Fruit fly (Drosophila melanogaster) ovary, adult (tissue): Measurements from ENCODE around the gene CG12355.

Experiments used
- CG17801 ChIP-seq: fragments of 200-800 bp; optimal IDR thresholded peaks from 2 replicates; lab custom pipeline; 2019; ENCODE audit warnings: missing biosample characterization, mild to moderate bottlenecking, missing genetic modification characterization, moderate library complexity; ENCODE audit not compliant: partially characterized antibody

The CG12355 gene

DNA sequence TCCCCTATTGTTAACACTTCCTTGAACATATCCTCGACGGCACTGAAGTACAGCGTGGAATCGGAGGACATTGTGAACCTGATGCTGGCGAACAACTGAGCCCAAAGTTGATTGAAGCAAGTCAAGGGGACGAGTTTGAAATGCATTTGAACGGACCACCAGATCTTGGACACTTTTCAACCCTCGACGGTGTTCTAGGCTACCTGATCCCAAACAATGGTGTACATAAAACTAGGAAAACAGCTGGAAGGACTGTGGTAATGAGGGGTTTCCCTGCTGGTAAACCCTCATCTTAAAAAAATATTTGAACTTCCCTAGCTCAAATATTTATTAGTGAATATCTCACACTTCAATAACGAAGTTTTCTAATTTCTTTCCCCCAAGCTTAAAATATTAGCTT is 21.6 kb upstream of the CG12355 start, which contains the start of gene CG13454:
CG13454 (minus strand) TSS at position 101 of the 400 bp plus-strand sequence.
- no peak for TF ChIP-seq CG17801 (GFP tag; lab: Kevin White, UChicago)

DNA sequence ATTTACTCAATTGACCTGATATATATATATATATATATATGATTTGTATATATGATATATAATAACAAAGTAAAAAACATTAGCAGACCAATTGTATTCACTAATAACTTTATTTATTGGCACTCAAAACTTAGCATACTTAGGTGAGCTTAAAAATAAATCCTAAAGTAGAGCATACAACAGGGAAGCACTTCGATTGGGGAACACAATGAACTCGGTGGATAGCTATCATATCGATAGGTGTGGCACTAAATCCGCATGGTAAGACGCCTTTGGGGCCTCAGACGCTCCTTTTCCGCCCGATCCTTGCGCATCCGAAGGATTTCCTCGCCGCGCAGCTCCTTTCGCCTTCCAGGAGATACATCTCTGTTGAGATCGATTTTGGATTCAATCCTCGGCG is 21.1 kb upstream of the CG12355 start:
- no peak for TF ChIP-seq CG17801 (GFP tag; lab: Kevin White, UChicago)

DNA sequence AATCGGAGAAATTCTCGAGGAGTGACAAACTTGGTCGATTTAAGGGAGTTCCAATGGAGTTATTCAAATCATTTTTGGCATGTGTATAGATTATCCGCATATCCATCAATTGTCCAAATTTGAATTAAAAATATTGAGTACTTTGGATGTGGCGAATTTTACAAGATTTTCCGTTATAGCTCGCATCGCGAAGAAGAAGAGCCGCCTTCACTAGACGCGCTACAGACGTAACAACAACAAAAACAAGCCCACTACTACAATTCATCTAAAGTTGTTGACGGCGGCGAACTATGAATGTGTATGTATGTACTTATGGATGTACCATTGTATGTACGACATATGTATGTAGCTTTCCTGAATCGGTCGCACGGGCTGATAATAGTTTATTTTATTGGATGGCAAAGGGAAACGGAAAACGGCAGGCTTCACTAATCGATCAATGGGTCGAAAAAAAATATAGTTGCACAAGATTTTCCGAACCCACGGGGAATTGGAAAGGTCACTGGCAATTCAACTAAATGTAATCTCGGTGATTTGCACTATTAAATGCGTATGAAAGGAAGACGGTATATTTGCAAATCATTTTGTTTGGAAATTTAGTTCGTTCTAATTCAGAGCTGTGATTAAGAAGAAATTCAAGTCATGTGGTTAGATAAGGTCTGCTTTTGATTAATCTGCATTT is 19.6 kb upstream of the CG12355 start:
- TF ChIP-seq CG17801 (GFP tag; lab: Kevin White, UChicago), result no peak

dm6 chr3L:15514405-15514804 is 19.1 kb upstream of the CG12355 start:
- no peak for TF ChIP-seq CG17801 (GFP tag; lab: Kevin White, UChicago)

DNA sequence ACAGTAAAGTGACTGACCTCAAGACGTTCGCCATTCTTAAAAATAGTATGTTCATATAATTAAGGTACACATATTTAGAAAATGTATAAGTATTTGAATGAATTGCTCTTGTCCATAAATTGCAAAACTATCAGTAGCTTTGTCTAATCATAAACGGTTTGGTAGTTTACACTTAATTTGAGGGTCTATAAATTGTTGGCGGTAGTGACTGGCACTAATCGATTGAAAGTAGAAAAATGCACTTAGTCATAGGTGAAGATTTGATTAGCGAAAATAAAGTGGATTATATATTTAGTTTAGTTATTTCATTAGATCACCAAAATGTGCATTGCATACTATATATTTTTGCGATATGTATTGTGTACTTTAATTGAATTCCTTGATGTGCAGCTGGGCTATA is 18.4 kb upstream of the CG12355 start:
- TF ChIP-seq CG17801 (GFP tag; lab: Kevin White, UChicago), result no peak

- no peak for TF ChIP-seq CG17801 (GFP tag; lab: Kevin White, UChicago)
Observed at dm6 chr3L:15513264-15513663, 17.9 kb upstream of the CG12355 start.

- TF ChIP-seq CG17801 (GFP tag; lab: Kevin White, UChicago), result peak; percentile 56
Observed at dm6 chr3L:15511688-15512250, 16.4 kb upstream of the CG12355 start.

DNA sequence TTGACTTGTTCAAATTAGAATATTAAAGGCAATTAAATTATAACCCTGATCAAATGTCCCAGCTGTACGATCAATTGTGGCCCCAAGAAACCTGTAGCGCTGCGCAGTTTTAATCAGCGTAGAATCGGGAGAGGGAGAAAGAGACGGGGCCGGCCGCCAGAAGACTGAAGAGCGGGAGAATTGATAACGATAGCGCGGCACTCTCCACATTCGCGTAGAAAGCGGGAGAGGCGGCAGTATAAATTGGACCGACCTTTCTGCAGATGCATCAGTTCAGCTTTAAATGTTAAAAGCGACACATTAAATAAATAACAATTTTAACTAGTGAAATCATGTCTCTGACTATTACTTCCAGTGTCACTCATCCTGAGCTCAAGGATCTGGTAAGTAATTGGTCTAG is 15.4 kb upstream of the CG12355 start, which contains the start of gene MsrA:
MsrA (plus strand) TSS at position 266 of the 400 bp plus-strand sequence.
- TF ChIP-seq CG17801 (GFP tag; lab: Kevin White, UChicago), result peak; percentile 36

- TF ChIP-seq CG17801 (GFP tag; lab: Kevin White, UChicago), result no peak
Observed at dm6 chr3L:15509398-15509797, 14.0 kb upstream of the CG12355 start, which contains the start of the genes gdl and gdl-ORF39. TSS of gene gdl (plus strand) at chr3L:15509445. TSS of gene gdl-ORF39 (plus strand) at chr3L:15509445.

DNA sequence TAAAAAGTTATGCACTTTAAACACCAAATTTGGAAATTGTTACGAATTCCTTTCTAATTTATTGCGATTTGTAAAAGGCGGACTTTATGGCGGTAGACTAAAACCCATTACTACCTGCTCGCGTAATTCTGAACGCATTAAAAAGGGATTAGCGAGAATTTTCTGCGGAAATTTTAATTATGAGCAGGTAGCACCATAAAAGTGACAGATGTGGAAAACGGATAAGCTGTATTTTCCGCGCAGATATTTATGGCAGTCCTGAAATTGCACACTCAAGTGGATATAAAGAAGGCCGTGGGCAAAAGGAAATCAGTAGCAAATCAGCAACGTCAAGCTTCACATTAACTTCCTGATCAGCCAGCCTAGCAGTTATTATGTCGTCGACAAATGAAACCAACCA is 13.4 kb upstream of the CG12355 start, which contains the start of gene Z600:
Z600 (plus strand) TSS at position 312 of the 400 bp plus-strand sequence.
- no peak for TF ChIP-seq CG17801 (GFP tag; lab: Kevin White, UChicago)

DNA sequence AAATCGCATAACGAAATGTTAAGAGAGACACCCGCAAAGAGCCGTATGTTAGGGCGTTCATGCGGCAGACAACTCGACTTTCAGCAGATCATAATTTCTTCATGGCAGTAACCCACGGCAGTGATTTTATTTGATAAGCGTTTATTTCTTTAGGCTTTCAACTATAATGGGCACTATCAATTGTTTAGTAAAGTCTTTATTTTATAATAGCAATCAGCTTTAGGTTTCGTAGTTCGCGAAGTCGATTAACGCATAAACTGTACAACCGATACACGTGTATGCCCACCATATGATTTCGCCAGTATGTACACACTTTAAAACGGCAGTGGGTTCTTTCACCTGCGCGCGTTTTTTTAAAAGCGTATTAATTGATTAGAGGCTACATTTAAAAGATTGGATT is 12.9 kb upstream of the CG12355 start, which contains the start of gene CG7841:
CG7841 (minus strand) TSS at position 20 of the 400 bp plus-strand sequence.
- TF ChIP-seq CG17801 (GFP tag; lab: Kevin White, UChicago), result peak; percentile 99

DNA sequence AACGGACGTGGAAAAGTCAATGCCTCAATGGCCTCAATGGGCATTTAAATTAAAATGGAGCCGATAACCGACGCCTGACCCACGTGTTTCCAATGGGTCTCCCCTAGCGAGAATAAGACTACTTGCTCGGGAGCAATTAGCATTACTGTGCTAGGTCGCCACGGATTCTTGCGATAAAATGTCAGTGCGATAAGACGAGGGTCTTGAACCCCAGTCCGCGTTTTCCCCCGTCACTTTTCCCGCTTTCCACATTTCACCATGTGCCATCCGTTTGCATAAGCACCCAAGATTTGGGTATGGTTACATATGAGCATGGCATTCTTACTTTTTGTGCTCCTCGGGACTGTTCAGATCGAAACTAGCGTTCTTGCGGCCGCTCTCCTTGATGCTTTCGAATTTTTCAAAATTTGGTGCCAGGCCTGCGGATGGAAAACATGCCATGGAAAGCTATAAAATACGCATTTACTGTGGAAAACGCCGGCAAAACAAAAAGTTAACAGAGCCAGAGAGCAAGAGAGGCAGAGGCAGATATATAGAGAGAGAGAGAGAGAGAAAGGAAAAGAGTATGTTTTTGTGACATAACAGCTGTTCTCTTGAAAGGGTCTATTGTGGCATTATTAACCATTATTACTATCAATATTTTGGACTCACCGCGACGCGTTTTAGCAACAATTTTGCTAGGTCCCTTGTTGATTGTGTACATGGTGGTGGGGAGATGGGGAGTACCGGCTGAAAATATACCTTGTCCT is 12.0 kb upstream of the CG12355 start:
- no peak for TF ChIP-seq CG17801 (GFP tag; lab: Kevin White, UChicago)

DNA sequence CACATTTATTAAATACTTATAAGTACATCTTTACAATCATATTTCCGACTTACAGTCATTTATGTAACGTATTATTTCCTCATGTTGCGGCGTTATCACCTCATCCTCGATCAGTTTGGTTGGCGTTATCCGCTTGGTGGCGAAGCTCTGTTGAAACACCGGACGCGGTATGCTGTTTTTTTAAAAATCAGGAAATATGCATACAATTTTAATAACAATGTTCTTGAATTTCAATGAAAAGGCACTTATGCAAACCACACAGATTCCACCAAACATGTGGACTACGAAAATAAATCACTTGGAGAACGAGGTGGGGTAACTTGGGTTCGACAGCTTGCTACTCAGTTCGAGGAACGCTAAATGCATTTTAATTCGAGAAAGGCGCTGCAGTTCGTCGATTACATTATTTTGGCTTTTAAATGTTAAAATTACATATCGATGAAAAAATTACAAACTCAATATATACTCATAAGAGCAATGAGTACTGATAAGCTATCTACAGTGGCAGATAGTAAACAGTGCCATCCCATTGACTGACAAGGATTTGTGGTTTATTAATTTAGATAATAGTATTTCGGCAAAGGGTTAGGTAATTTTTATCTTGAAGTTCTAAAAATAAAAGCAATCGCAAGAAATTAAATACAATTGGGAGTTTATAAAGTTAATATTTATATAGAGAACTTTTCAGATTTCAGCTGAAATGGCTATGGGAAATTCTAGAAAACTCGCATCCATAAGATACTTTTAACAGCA is 11.0 kb upstream of the CG12355 start:
- TF ChIP-seq CG17801 (GFP tag; lab: Kevin White, UChicago), result no peak

- TF ChIP-seq CG17801 (GFP tag; lab: Kevin White, UChicago), result no peak
Observed at dm6 chr3L:15504687-15505086, 9.3 kb upstream of the CG12355 start, which contains the start of gene CG7857. TSS of gene CG7857 (minus strand) at chr3L:15504894.
